Fruit fly (Drosophila melanogaster): ENCODE measurements around the gene TTLL3B.

The TTLL3B gene

dm6 chr2L:6774853-6775252 lies 42.2 kb downstream of the TTLL3B start (continued):
- TF ChIP-seq zen2 (GFP tag; IDR thresholded peaks at IDR 0.05; ENCODE audit: partially characterized antibody) (peak; percentile 48; the same call in 1 of the 3 replicates), Nf-YA (GFP tag; IDR thresholded peaks at IDR 0.05) (no peak), CG8290 (GFP tag; optimal IDR thresholded peaks at IDR 0.05) (no peak), CG8290 (tag; optimal IDR thresholded peaks at IDR 0.05) (no peak), nom (GFP tag; optimal IDR thresholded peaks at IDR 0.05) (no peak), CG13287 (GFP tag; IDR thresholded peaks at IDR 0.05; ENCODE audit: partially characterized antibody) (peak; percentile 66), Bgb (GFP tag; IDR thresholded peaks at IDR 0.05; ENCODE audit: partially characterized antibody) (peak; percentile 34; the same call in 1 of the 2 replicates), CG17361 (GFP tag; IDR thresholded peaks at IDR 0.05) (no peak), Atf-2 (GFP tag; optimal IDR thresholded peaks at IDR 0.05) (no peak), CG16779 (GFP tag; IDR thresholded peaks at IDR 0.05) (no peak), Lhr (GFP tag; optimal IDR thresholded peaks at IDR 0.05) (no peak), knrl (GFP tag; IDR thresholded peaks at IDR 0.05; ENCODE audit: partially characterized antibody) (peak; percentile 60; the same call in 2 of the 3 replicates), fd3F (GFP tag; optimal IDR thresholded peaks at IDR 0.05) (no peak), tll (GFP tag; optimal IDR thresholded peaks at IDR 0.05) (no peak), E2f2 (GFP tag; IDR thresholded peaks at IDR 0.05) (no peak), Dll (GFP tag; IDR thresholded peaks at IDR 0.05; ENCODE audit: partially characterized antibody) (peak; percentile 84), Dp (GFP tag; optimal IDR thresholded peaks at IDR 0.05) (no peak), bowl (GFP tag; IDR thresholded peaks at IDR 0.05) (no peak), CG12104 (GFP tag; optimal IDR thresholded peaks at IDR 0.05) (no peak), row (GFP tag; IDR thresholded peaks at IDR 0.05) (peak; percentile 73), H15 (GFP tag; IDR thresholded peaks at IDR 0.05) (no peak), CG8765 (GFP tag; IDR thresholded peaks at IDR 0.05) (no peak), CG18011 (GFP tag; optimal IDR thresholded peaks at IDR 0.05) (no peak), CG4707 (GFP tag; optimal IDR thresholded peaks at IDR 0.05) (no peak), CG10462 (GFP tag; optimal IDR thresholded peaks at IDR 0.05) (no peak), Aef1 (GFP tag; IDR thresholded peaks at IDR 0.05) (no peak), CG10543 (GFP tag; optimal IDR thresholded peaks at IDR 0.05) (no peak), crol (GFP tag; IDR thresholded peaks at IDR 0.05) (peak; percentile 62), ssp (GFP tag; IDR thresholded peaks at IDR 0.05) (0 out of 2 replicates have a peak, but pooled peaks have one; percentile 12), Elba2 (GFP tag; optimal IDR thresholded peaks at IDR 0.05) (no peak), sna (GFP tag; IDR thresholded peaks at IDR 0.05; ENCODE audit: partially characterized antibody) (peak; percentile 46; the same call in 1 of the 2 replicates), CG17186 (GFP tag; optimal IDR thresholded peaks at IDR 0.05) (no peak), insv (GFP tag; optimal IDR thresholded peaks at IDR 0.05) (no peak), al (GFP tag; IDR thresholded peaks at IDR 0.05) (no peak), CG1024 (GFP tag; IDR thresholded peaks at IDR 0.05) (no peak), Camta (GFP tag; optimal IDR thresholded peaks at IDR 0.05) (no peak), bbx (GFP tag; IDR thresholded peaks at IDR 0.05; ENCODE audit: partially characterized antibody) (no peak), pb (GFP tag; optimal IDR thresholded peaks at IDR 0.05) (no peak), ac (GFP tag; optimal IDR thresholded peaks at IDR 0.05) (no peak), HLH4C (GFP tag; IDR thresholded peaks at IDR 0.05; ENCODE audit: partially characterized antibody) (0 out of 3 replicates have a peak, but pooled peaks have one; percentile 34), tna (GFP tag; IDR thresholded peaks at IDR 0.05; ENCODE audit: partially characterized antibody) (no peak), CG2129 (GFP tag; IDR thresholded peaks at IDR 0.05; ENCODE audit: partially characterized antibody) (peak; percentile 28; the same call in 1 of the 2 replicates), CG16813 (GFP tag; IDR thresholded peaks at IDR 0.05; ENCODE audit: partially characterized antibody) (peak; percentile 55; the same call in 2 of the 3 replicates), tx (GFP tag; optimal IDR thresholded peaks at IDR 0.05) (no peak), pho (GFP tag; optimal IDR thresholded peaks at IDR 0.05) (no peak), Hr39 (optimal IDR thresholded peaks at IDR 0.05) (no peak), wdn (GFP tag; IDR thresholded peaks at IDR 0.05) (no peak), CG14667 (GFP tag; IDR thresholded peaks at IDR 0.05) (no peak), sr (GFP tag; IDR thresholded peaks at IDR 0.05) (0 out of 3 replicates have a peak, but pooled peaks have one; percentile 34), lab (GFP tag; optimal IDR thresholded peaks at IDR 0.05) (no peak), ase (GFP tag; IDR thresholded peaks at IDR 0.05) (no peak)
